Fruit fly (Drosophila melanogaster) whole organism: ENCODE results near the gene CG17026.

Experiments
- CG8478 ChIP-seq: fragments of >200 bp; optimal IDR thresholded peaks from 2 replicates; lab custom pipeline; 2018; ENCODE audit warnings: inconsistent platforms
- Dll ChIP-seq: fragments of >200 bp; optimal IDR thresholded peaks from 2 replicates; lab custom pipeline; 2017
- psq ChIP-seq: fragments of >200 bp; optimal IDR thresholded peaks from 2 replicates; lab custom pipeline; 2017
- usp ChIP-seq: fragments of >200 bp; optimal IDR thresholded peaks from 2 replicates; lab custom pipeline; 2017; ENCODE audit warnings: missing biosample characterization, missing genetic modification characterization, mixed read lengths

- TF ChIP-seq usp (GFP tag; lab: Kevin White, UChicago) (no peak), Dll (lab: Kevin White, UChicago) (no peak), CG8478 (no peak), psq (lab: Kevin White, UChicago) (no peak)
Measured at dm6 chr3L:15952287-15952686, 22.9 kb upstream of the CG17026 start.
